Worm (Caenorhabditis elegans): ENCODE data around the gene mdt-15.

mdt-15 gene

ce11 chrIII:5805273-5805672 is 28.3 kb downstream of the mdt-15 start, which contains the start of gene R12B2.3:
R12B2.3 (plus strand) TSS chrIII:5805573.
- TF ChIP-seq ztf-11 (tag; optimal IDR thresholded peaks at IDR 0.05), result no peak
- TF ChIP-seq snpc-4 (tag; optimal IDR thresholded peaks at IDR 0.05), result no peak
- no peak for TF ChIP-seq drap-1 (GFP tag; optimal IDR thresholded peaks at IDR 0.05)
- no peak for TF ChIP-seq nhr-28 (tag; optimal IDR thresholded peaks at IDR 0.05)
- no peak for TF ChIP-seq lsy-2 (tag; optimal IDR thresholded peaks at IDR 0.05)
- no peak for TF ChIP-seq sptf-1 (tag; optimal IDR thresholded peaks at IDR 0.05)
- no peak for TF ChIP-seq zip-8 (tag; optimal IDR thresholded peaks at IDR 0.05)
- no peak for TF ChIP-seq ces-1 (GFP tag; optimal IDR thresholded peaks at IDR 0.05)
- TF ChIP-seq lin-13 (tag; optimal IDR thresholded peaks at IDR 0.05), result no peak
- TF ChIP-seq hlh-1 (tag; optimal IDR thresholded peaks at IDR 0.05), result no peak
- no peak for TF ChIP-seq lin-32 (GFP tag; optimal IDR thresholded peaks at IDR 0.05)
- no peak for TF ChIP-seq sem-2 (GFP tag; optimal IDR thresholded peaks at IDR 0.05)
- no peak for TF ChIP-seq mls-2 (tag; optimal IDR thresholded peaks at IDR 0.05)
- TF ChIP-seq nhr-12 (tag; optimal IDR thresholded peaks at IDR 0.05), result no peak
- no peak for TF ChIP-seq blmp-1 (tag; optimal IDR thresholded peaks at IDR 0.05)
- TF ChIP-seq bed-3 (GFP tag; optimal IDR thresholded peaks at IDR 0.05), result no peak
- no peak for TF ChIP-seq unc-62 (GFP tag; optimal IDR thresholded peaks at IDR 0.05)
- no peak for TF ChIP-seq tbx-8 (GFP tag; optimal IDR thresholded peaks at IDR 0.05)
- TF ChIP-seq unc-39 (tag; optimal IDR thresholded peaks at IDR 0.05), result no peak

ce11 chrIII:5802971-5803370 is 30.6 kb downstream of the mdt-15 start, which contains the start of the genes polq-1 and him-10:
polq-1 (minus strand) TSS chrIII:5803160.
him-10 (plus strand) TSS chrIII:5803260.
- TF ChIP-seq mep-1 (tag; optimal IDR thresholded peaks at IDR 0.05) (no peak), lin-13 (tag; optimal IDR thresholded peaks at IDR 0.05) (no peak), hlh-1 (tag; optimal IDR thresholded peaks at IDR 0.05) (no peak), sem-2 (GFP tag; optimal IDR thresholded peaks at IDR 0.05) (no peak), sptf-1 (tag; optimal IDR thresholded peaks at IDR 0.05) (no peak), mab-5 (tag; optimal IDR thresholded peaks at IDR 0.05) (no peak), ham-2 (GFP tag; optimal IDR thresholded peaks at IDR 0.05) (no peak), unc-62 (GFP tag; optimal IDR thresholded peaks at IDR 0.05) (no peak), mls-2 (tag; optimal IDR thresholded peaks at IDR 0.05) (no peak), ceh-43 (GFP tag; optimal IDR thresholded peaks at IDR 0.05) (no peak), elt-3 (tag; optimal IDR thresholded peaks at IDR 0.05) (no peak), ces-1 (GFP tag; optimal IDR thresholded peaks at IDR 0.05) (no peak), ceh-83 (GFP tag; optimal IDR thresholded peaks at IDR 0.05) (no peak), lin-32 (GFP tag; optimal IDR thresholded peaks at IDR 0.05) (no peak), nhr-76 (tag; optimal IDR thresholded peaks at IDR 0.05) (no peak), unc-120 (tag; optimal IDR thresholded peaks at IDR 0.05; ENCODE audit: poor library complexity, severe bottlenecking) (no peak), nhr-28 (tag; optimal IDR thresholded peaks at IDR 0.05) (no peak), zip-8 (tag; optimal IDR thresholded peaks at IDR 0.05) (no peak), nhr-12 (tag; optimal IDR thresholded peaks at IDR 0.05) (no peak)

ce11 chrIII:5798747-5799146 is 34.8 kb downstream of the mdt-15 start, which contains the start of gene ceh-10:
ceh-10 (plus strand) TSS chrIII:5799047.
- TF ChIP-seq bed-3 (GFP tag; optimal IDR thresholded peaks at IDR 0.05) (no peak), cnd-1 (tag; optimal IDR thresholded peaks at IDR 0.05) (no peak), ceh-83 (GFP tag; optimal IDR thresholded peaks at IDR 0.05) (no peak), lin-32 (GFP tag; optimal IDR thresholded peaks at IDR 0.05) (no peak), nhr-237 (tag; optimal IDR thresholded peaks at IDR 0.05) (no peak), mep-1 (tag; optimal IDR thresholded peaks at IDR 0.05) (no peak), ceh-43 (GFP tag; optimal IDR thresholded peaks at IDR 0.05) (no peak), ceh-39 (tag; optimal IDR thresholded peaks at IDR 0.05) (no peak), unc-62 (GFP tag; optimal IDR thresholded peaks at IDR 0.05) (no peak), unc-120 (tag; optimal IDR thresholded peaks at IDR 0.05; ENCODE audit: poor library complexity, severe bottlenecking) (no peak), nhr-12 (tag; optimal IDR thresholded peaks at IDR 0.05) (no peak), blmp-1 (tag; optimal IDR thresholded peaks at IDR 0.05) (no peak), pha-4 (tag; optimal IDR thresholded peaks at IDR 0.05) (no peak), elt-3 (tag; optimal IDR thresholded peaks at IDR 0.05) (no peak)

ce11 chrIII:5794982-5795381 is 38.6 kb downstream of the mdt-15 start:
- TF ChIP-seq cnd-1 (tag; optimal IDR thresholded peaks at IDR 0.05) (no peak), zip-8 (tag; optimal IDR thresholded peaks at IDR 0.05) (peak; percentile 52), elt-1 (tag; optimal IDR thresholded peaks at IDR 0.05; ENCODE audit: borderline replicate concordance, insufficient read depth) (no peak), ces-1 (GFP tag; optimal IDR thresholded peaks at IDR 0.05) (no peak), elt-3 (tag; optimal IDR thresholded peaks at IDR 0.05) (no peak), nhr-2 (tag; optimal IDR thresholded peaks at IDR 0.05) (peak; percentile 97)
